Worm (Caenorhabditis elegans) whole organism, late embryonic: ENCODE results near the gene ubh-1.

Source experiments
- K02D7.2 ChIP-seq: sonication (generic microtip); optimal IDR thresholded peaks from 2 replicates; lab custom pipeline; 2017; ENCODE audit warnings: mild to moderate bottlenecking, missing genetic modification characterization, missing compliant biosample characterization
- ama-1 ChIP-seq: fragments of 150-350 bp; optimal IDR thresholded peaks from 2 replicates; lab custom pipeline; 2014
- ceh-14 ChIP-seq: sonication (generic microtip); optimal IDR thresholded peaks from 2 replicates; lab custom pipeline; 2016; ENCODE audit warnings: missing genotype, missing genetic modification characterization, missing compliant biosample characterization
- ceh-18 ChIP-seq: sonication (generic microtip); optimal IDR thresholded peaks from 2 replicates; lab custom pipeline; 2016; ENCODE audit warnings: missing genetic modification characterization, missing compliant biosample characterization
- ceh-48 ChIP-seq: sonication (generic microtip); optimal IDR thresholded peaks from 2 replicates; lab custom pipeline; 2016; ENCODE audit warnings: missing genetic modification characterization, inconsistent platforms, missing compliant biosample characterization
- che-1 ChIP-seq: sonication (generic microtip); optimal IDR thresholded peaks from 2 replicates; lab custom pipeline; 2016; ENCODE audit warnings: mild to moderate bottlenecking, missing genetic modification characterization, missing compliant biosample characterization
- elt-2 ChIP-seq: sonication (generic microtip); optimal IDR thresholded peaks from 2 replicates; lab custom pipeline; 2016; ENCODE audit warnings: missing genetic modification reagents, missing genetic modification characterization, missing compliant biosample characterization
- fkh-10 ChIP-seq: fragments of 150-350 bp; optimal IDR thresholded peaks from 2 replicates; lab custom pipeline; 2014; ENCODE audit warnings: missing biosample characterization, missing genetic modification reagents, missing genetic modification characterization
- hlh-13 ChIP-seq: fragments of 200-800 bp; sonication (Bioruptor generic); optimal IDR thresholded peaks from 2 replicates; lab custom pipeline; 2018; ENCODE audit warnings: mild to moderate bottlenecking, missing genetic modification characterization, missing compliant biosample characterization
- hlh-6 ChIP-seq: sonication (generic microtip); optimal IDR thresholded peaks from 2 replicates; lab custom pipeline; 2016; ENCODE audit warnings: missing genotype, missing genetic modification characterization, missing compliant biosample characterization
- sdc-2 ChIP-seq: sonication (generic microtip); optimal IDR thresholded peaks from 2 replicates; lab custom pipeline; 2016; ENCODE audit warnings: missing genotype, missing genetic modification characterization, missing compliant biosample characterization
- ztf-16 ChIP-seq: sonication (generic microtip); optimal IDR thresholded peaks from 2 replicates; lab custom pipeline; 2017; ENCODE audit warnings: missing genetic modification characterization, missing compliant biosample characterization

DNA sequence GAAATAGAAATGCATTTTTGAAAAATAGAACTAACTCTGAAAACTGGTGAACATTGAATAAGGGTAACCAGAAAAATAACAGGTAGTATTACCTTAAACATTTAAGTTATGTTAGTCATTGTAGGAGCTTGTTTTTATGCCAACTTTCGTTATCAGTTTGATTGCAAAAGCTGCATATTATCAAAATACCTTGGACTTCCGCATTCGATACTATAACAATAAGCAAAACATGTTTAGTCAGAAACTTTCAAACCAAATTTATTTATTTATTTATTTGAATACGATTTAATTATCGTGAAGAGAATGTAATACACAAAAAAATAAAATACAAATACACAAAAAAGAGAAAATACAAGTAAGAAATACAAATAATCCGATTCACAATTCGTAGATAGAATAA, 43.1 kb upstream of the ubh-1 start, which contains the start of gene K04A8.19:
- TF ChIP-seq ztf-16 (tag; lab: Kevin White, UChicago) = no peak
- no peak for TF ChIP-seq sdc-2 (tag; lab: Kevin White, UChicago)
- no peak for TF ChIP-seq hlh-6 (tag; lab: Kevin White, UChicago)
- no peak for TF ChIP-seq elt-2 (tag; lab: Kevin White, UChicago)
- no peak for TF ChIP-seq ceh-18 (tag; lab: Kevin White, UChicago)
- TF ChIP-seq ceh-14 (tag; lab: Kevin White, UChicago) = no peak
- TF ChIP-seq fkh-10 (GFP tag; lab: Kevin White, UChicago) = no peak
- no peak for TF ChIP-seq che-1 (tag; lab: Kevin White, UChicago)
- no peak for TF ChIP-seq ceh-48 (tag; lab: Kevin White, UChicago)
- no peak for TF ChIP-seq K02D7.2 (tag; lab: Kevin White, UChicago)
- TF ChIP-seq ama-1 (lab: Kevin White, UChicago) = no peak
- no peak for TF ChIP-seq hlh-13 (GFP tag; lab: Kevin White, UChicago)
